Worm (Caenorhabditis elegans): ENCODE results near the gene nhr-218.

The nhr-218 gene

ce11 chrV:16271121-16271520 lies 12.9 kb downstream of the nhr-218 start, which contains the start of gene T13F3.6 (continued):
- no peak for TF ChIP-seq nhr-41 (GFP tag; IDR thresholded peaks at IDR 0.05)
- no peak for TF ChIP-seq D1046.2 (GFP tag; IDR thresholded peaks at IDR 0.05)

- TF ChIP-seq mes-2 (tag; optimal IDR thresholded peaks at IDR 0.05; ENCODE audit: poor library complexity, severe bottlenecking) (no peak), lin-15B (tag; optimal IDR thresholded peaks at IDR 0.05) (no peak), ztf-11 (tag; optimal IDR thresholded peaks at IDR 0.05) (no peak), lir-3 (tag; optimal IDR thresholded peaks at IDR 0.05) (no peak), ztf-7 (tag; optimal IDR thresholded peaks at IDR 0.05) (no peak), ceh-44 (GFP tag; IDR thresholded peaks at IDR 0.05) (no peak), R02D3.7 (tag; optimal IDR thresholded peaks at IDR 0.05) (no peak), unc-130 (GFP tag; optimal IDR thresholded peaks at IDR 0.05) (no peak), aha-1 (tag) (no peak), arid-1 (GFP tag; conservative IDR thresholded peaks at IDR 0.05) (no peak), ceh-62 (tag; optimal IDR thresholded peaks at IDR 0.05) (no peak), F49E8.2 (tag; optimal IDR thresholded peaks at IDR 0.05; ENCODE audit: borderline replicate concordance) (no peak), dmd-6 (GFP tag; IDR thresholded peaks at IDR 0.05) (no peak), lin-38 (GFP tag; IDR thresholded peaks at IDR 0.05) (no peak), daf-8 (GFP tag; IDR thresholded peaks at IDR 0.05) (no peak), nhr-25 (tag; optimal IDR thresholded peaks at IDR 0.05; ENCODE audit: borderline replicate concordance, insufficient read depth) (no peak), fos-1 (tag; optimal IDR thresholded peaks at IDR 0.05) (no peak), lsy-2 (tag; optimal IDR thresholded peaks at IDR 0.05) (no peak), madf-9 (GFP tag; conservative IDR thresholded peaks at IDR 0.05) (no peak), hlh-11 (tag; optimal IDR thresholded peaks at IDR 0.05) (no peak)
These were observed 17.1 kb downstream of the nhr-218 start, which contains the start of gene pacl-1 for ce11 chrV:16275347-16275746. Gene pacl-1, minus strand, starts transcription at chrV:16275447.

ce11 chrV:16277918-16278317 lies 19.7 kb downstream of the nhr-218 start, which contains the start of gene cyp-37B1:
Gene cyp-37B1, plus strand, starts transcription at chrV:16278116.
- no peak for TF ChIP-seq sdz-12 (GFP tag; optimal IDR thresholded peaks at IDR 0.05)
- no peak for TF ChIP-seq cey-2 (tag; optimal IDR thresholded peaks at IDR 0.05; ENCODE audit: borderline replicate concordance, insufficient read depth)
- TF ChIP-seq attf-4 (tag; optimal IDR thresholded peaks at IDR 0.05), result no peak
- no peak for TF ChIP-seq lin-1 (GFP tag; IDR thresholded peaks at IDR 0.05)
- TF ChIP-seq nhr-237 (tag; optimal IDR thresholded peaks at IDR 0.05), result no peak
- no peak for TF ChIP-seq ceh-28 (tag; optimal IDR thresholded peaks at IDR 0.05)
- TF ChIP-seq rbr-2 (tag; optimal IDR thresholded peaks at IDR 0.05), result no peak
- TF ChIP-seq vab-7 (GFP tag; IDR thresholded peaks at IDR 0.05), result no peak
- no peak for TF ChIP-seq unc-39 (tag; optimal IDR thresholded peaks at IDR 0.05)
- peak; percentile 87 for TF ChIP-seq dve-1 (tag; optimal IDR thresholded peaks at IDR 0.05; ENCODE audit: insufficient read depth)
- TF ChIP-seq nhr-28 (tag; optimal IDR thresholded peaks at IDR 0.05), result peak; percentile 97
- TF ChIP-seq Y105C5A.15 (GFP tag; IDR thresholded peaks at IDR 0.05), result no peak
- TF ChIP-seq php-3 (GFP tag; IDR thresholded peaks at IDR 0.05), result peak; percentile 82
- TF ChIP-seq F10B5.3 (tag; optimal IDR thresholded peaks at IDR 0.05), result no peak
- TF ChIP-seq snpc-1.2 (GFP tag; IDR thresholded peaks at IDR 0.05), result no peak
- TF ChIP-seq mep-1 (tag; optimal IDR thresholded peaks at IDR 0.05), result no peak
- TF ChIP-seq ceh-62 (tag; optimal IDR thresholded peaks at IDR 0.05), result no peak
- TF ChIP-seq spr-3 (GFP tag; optimal IDR thresholded peaks at IDR 0.05), result no peak
- no peak for TF ChIP-seq nhr-10 (tag; optimal IDR thresholded peaks at IDR 0.05)
- no peak for TF ChIP-seq hmg-1.1 (GFP tag; IDR thresholded peaks at IDR 0.05)
- no peak for TF ChIP-seq daf-16 (GFP tag; optimal IDR thresholded peaks at IDR 0.05)
- TF ChIP-seq daf-16 (tag; optimal IDR thresholded peaks at IDR 0.05), result peak; percentile 95
- TF ChIP-seq nhr-102 (tag; optimal IDR thresholded peaks at IDR 0.05), result peak; percentile 73
- TF ChIP-seq aly-2 (tag; optimal IDR thresholded peaks at IDR 0.05), result no peak
- no peak for TF ChIP-seq hlh-30 (tag; optimal IDR thresholded peaks at IDR 0.05; ENCODE audit: insufficient read depth)
- TF ChIP-seq tag-97 (GFP tag; IDR thresholded peaks at IDR 0.05), result no peak
- peak; percentile 69 for TF ChIP-seq nhr-48 (tag; optimal IDR thresholded peaks at IDR 0.05)
- TF ChIP-seq nhr-25 (tag; optimal IDR thresholded peaks at IDR 0.05; ENCODE audit: borderline replicate concordance, insufficient read depth), result no peak
- no peak for TF ChIP-seq ces-1 (GFP tag; optimal IDR thresholded peaks at IDR 0.05)
- no peak for TF ChIP-seq T20F7.1 (GFP tag; optimal IDR thresholded peaks at IDR 0.05)

Data from whole organism, L4 larva.